Worm (Caenorhabditis elegans) whole organism, L4/young adult: ENCODE measurements around the gene C52A10.3.

ENCODE experiments used
- W03F9.2 ChIP-seq: fragments of 150-350 bp; optimal IDR thresholded peaks from 2 replicates; lab custom pipeline; 2014; ENCODE audit warnings: missing biosample characterization, missing genetic modification characterization
- dao-5 ChIP-seq: sonication (generic microtip); optimal IDR thresholded peaks from 2 replicates; lab custom pipeline; 2016; ENCODE audit warnings: missing genotype, missing genetic modification characterization, moderate library complexity, missing compliant biosample characterization
- him-1 ChIP-seq: sonication (generic microtip); optimal IDR thresholded peaks from 2 replicates; lab custom pipeline; 2016; ENCODE audit warnings: missing genotype, missing genetic modification reagents, missing genetic modification characterization, missing compliant biosample characterization

- TF ChIP-seq W03F9.2 (tag; lab: Kevin White, UChicago) (no peak), him-1 (no peak), dao-5 (no peak)
Observed at ce11 chrV:5273241-5273640, 33.9 kb upstream of the C52A10.3 start.
